Fruit fly (Drosophila melanogaster) whole organism, wandering third instar larva: ENCODE results near the gene CG4570.
A peak's percentile ranks its signal among the peaks of the same experiment; 100 is the strongest.

Experiments
- Abd-B ChIP-seq: fragments of >200 bp; optimal IDR thresholded peaks from 2 replicates; lab custom pipeline; 2017; ENCODE audit warnings: missing biosample characterization, missing genetic modification characterization
- CG9705 ChIP-seq: fragments of 200-800 bp; sonication (Bioruptor generic); optimal IDR thresholded peaks from 2 replicates; lab custom pipeline; 2018; ENCODE audit warnings: missing biosample characterization, mild to moderate bottlenecking, missing genetic modification characterization
- CrebA ChIP-seq: fragments of 200-800 bp; sonication (Bioruptor generic); optimal IDR thresholded peaks from 2 replicates; lab custom pipeline; 2016; ENCODE audit warnings: missing biosample characterization, mild to moderate bottlenecking, missing genetic modification characterization, borderline replicate concordance
- Dfd ChIP-seq: fragments of >200 bp; optimal IDR thresholded peaks from 2 replicates; lab custom pipeline; 2017; ENCODE audit warnings: missing biosample characterization, missing genetic modification characterization
- HLH106 ChIP-seq: fragments of 200-800 bp; optimal IDR thresholded peaks from 3 replicates; lab custom pipeline; 2019; ENCODE audit warnings: missing biosample characterization, mild to moderate bottlenecking, missing genetic modification characterization, moderate library complexity
- Hnf4 ChIP-seq: fragments of 200-800 bp; sonication (Bioruptor generic); optimal IDR thresholded peaks from 2 replicates; lab custom pipeline; 2016; ENCODE audit warnings: missing biosample characterization, mild to moderate bottlenecking, missing genetic modification characterization
- Hr78 ChIP-seq: fragments of >200 bp; optimal IDR thresholded peaks from 2 replicates; lab custom pipeline; 2017; ENCODE audit warnings: missing biosample characterization, missing genetic modification characterization
- Hr83 ChIP-seq: fragments of 200-300 bp; sonication (Bioruptor generic); optimal IDR thresholded peaks from 2 replicates; lab custom pipeline; 2016; ENCODE audit warnings: missing biosample characterization, mild to moderate bottlenecking, missing genetic modification characterization, moderate library complexity; ENCODE audit not compliant: poor library complexity, severe bottlenecking
- Jra ChIP-seq: sonication (Bioruptor generic); optimal IDR thresholded peaks from 2 replicates; lab custom pipeline; 2016; ENCODE audit warnings: missing biosample characterization, missing genetic modification characterization
- Mio ChIP-seq: sonication (Bioruptor generic); optimal IDR thresholded peaks from 2 replicates; lab custom pipeline; 2016; ENCODE audit warnings: missing biosample characterization, missing genetic modification characterization
- N ChIP-seq: fragments of >200 bp; optimal IDR thresholded peaks from 2 replicates; lab custom pipeline; 2018; ENCODE audit warnings: missing biosample characterization, missing external identifiers, missing genetic modification characterization
- OdsH ChIP-seq: fragments of 200-800 bp; sonication (Bioruptor generic); optimal IDR thresholded peaks from 2 replicates; lab custom pipeline; 2016; ENCODE audit warnings: missing biosample characterization, mild to moderate bottlenecking, missing genetic modification characterization
- Rel ChIP-seq, 2 experiments: fragments of 200-800 bp; sonication (Bioruptor generic) in 1 of 2; optimal IDR thresholded peaks; 2 replicates in 1 of 2; 3 replicates in 1 of 2; lab custom pipeline; 2016 to 2019; ENCODE audit warnings: mild to moderate bottlenecking in 2 of 2, missing biosample characterization in 2 of 2, missing genetic modification characterization in 2 of 2, moderate library complexity in 1 of 2
- Sp1 ChIP-seq: fragments of 200-800 bp; sonication (Bioruptor generic); optimal IDR thresholded peaks from 3 replicates; lab custom pipeline; 2019; ENCODE audit warnings: missing biosample characterization, mild to moderate bottlenecking, missing genetic modification characterization, moderate library complexity
- Vsx2 ChIP-seq: fragments of 200-300, 225-300 bp; sonication (Bioruptor generic); optimal IDR thresholded peaks from 2 replicates; lab custom pipeline; 2018; ENCODE audit warnings: missing biosample characterization, missing genetic modification characterization; ENCODE audit not compliant: partially characterized antibody
- br ChIP-seq: fragments of 200-800 bp; sonication (Bioruptor generic); optimal IDR thresholded peaks from 2 replicates; lab custom pipeline; 2016; ENCODE audit warnings: missing biosample characterization, missing genetic modification characterization
- brk ChIP-seq: fragments of 200-800 bp; sonication (Bioruptor generic); optimal IDR thresholded peaks from 2 replicates; lab custom pipeline; 2016; ENCODE audit warnings: missing biosample characterization, mild to moderate bottlenecking, missing genetic modification characterization
- dl ChIP-seq, 2 experiments: fragments of 175-275, 200-275 bp in 1 of 2; fragments of 200-275 bp in 1 of 2; sonication (Bioruptor generic); optimal IDR thresholded peaks; lab custom pipeline; 2018; ENCODE audit warnings: mild to moderate bottlenecking in 2 of 2, missing biosample characterization in 2 of 2, missing genetic modification characterization in 2 of 2, moderate library complexity in 2 of 2; ENCODE audit not compliant: partially characterized antibody in 2 of 2, insufficient read depth in 1 of 2
- dmrt93B ChIP-seq: fragments of 200-800 bp; sonication (Bioruptor generic); optimal IDR thresholded peaks from 2 replicates; lab custom pipeline; 2018; ENCODE audit warnings: missing biosample characterization, mild to moderate bottlenecking, missing genetic modification characterization
- dsf ChIP-seq: sonication (Bioruptor generic); optimal IDR thresholded peaks from 2 replicates; lab custom pipeline; 2016; ENCODE audit warnings: missing biosample characterization, missing genetic modification characterization, borderline replicate concordance
- ey ChIP-seq: fragments of 200-800 bp; sonication (Bioruptor generic); optimal IDR thresholded peaks from 2 replicates; lab custom pipeline; 2016; ENCODE audit warnings: missing biosample characterization, missing genetic modification characterization
- foxo ChIP-seq, 2 experiments: fragments of 200-800 bp; sonication (Bioruptor generic); optimal IDR thresholded peaks; 2 replicates in 1 of 2; 3 replicates in 1 of 2; lab custom pipeline; 2016 to 2017; ENCODE audit warnings: missing biosample characterization in 2 of 2, missing genetic modification characterization in 2 of 2
- fru ChIP-seq: fragments of 200-800 bp; sonication (Bioruptor generic); optimal IDR thresholded peaks from 3 replicates; lab custom pipeline; 2016; ENCODE audit warnings: missing biosample characterization, mild to moderate bottlenecking, missing genetic modification characterization
- h ChIP-seq: fragments of 200-800 bp; sonication (Bioruptor generic); optimal IDR thresholded peaks from 3 replicates; lab custom pipeline; 2016; ENCODE audit warnings: missing biosample characterization, mild to moderate bottlenecking, missing genetic modification characterization
- jim ChIP-seq: fragments of 175-275, 200-325 bp; sonication (Bioruptor generic); optimal IDR thresholded peaks from 2 replicates; lab custom pipeline; 2016; ENCODE audit warnings: missing biosample characterization, mild to moderate bottlenecking, missing genetic modification characterization
- lola ChIP-seq: fragments of >200 bp; optimal IDR thresholded peaks from 2 replicates; lab custom pipeline; 2017; ENCODE audit warnings: missing biosample characterization, missing genetic modification characterization
- pan ChIP-seq: fragments of >200 bp; optimal IDR thresholded peaks from 2 replicates; lab custom pipeline; 2017
- psq ChIP-seq: fragments of 200-800 bp; sonication (Bioruptor generic); optimal IDR thresholded peaks from 3 replicates; lab custom pipeline; 2017; ENCODE audit warnings: missing biosample characterization, mild to moderate bottlenecking, missing genetic modification characterization, moderate library complexity
- rgr ChIP-seq: fragments of 200-800 bp; sonication (Bioruptor generic); optimal IDR thresholded peaks from 3 replicates; lab custom pipeline; 2016; ENCODE audit warnings: missing biosample characterization, mild to moderate bottlenecking, missing genetic modification characterization
- sage ChIP-seq: fragments of 200-800 bp; sonication (Bioruptor generic); optimal IDR thresholded peaks from 2 replicates; lab custom pipeline; 2016; ENCODE audit warnings: missing biosample characterization, mild to moderate bottlenecking, missing genetic modification characterization
- sv ChIP-seq: fragments of 200-800 bp; sonication (Bioruptor generic); optimal IDR thresholded peaks from 3 replicates; lab custom pipeline; 2016; ENCODE audit warnings: missing biosample characterization, missing genetic modification characterization
- tai ChIP-seq: sonication (Bioruptor generic); optimal IDR thresholded peaks from 2 replicates; lab custom pipeline; 2016; ENCODE audit warnings: missing biosample characterization, missing genetic modification characterization
- woc ChIP-seq: sonication (Bioruptor generic); optimal IDR thresholded peaks from 2 replicates; lab custom pipeline; 2016; ENCODE audit warnings: missing biosample characterization, mild to moderate bottlenecking, missing genetic modification characterization

Gene CG4570

DNA sequence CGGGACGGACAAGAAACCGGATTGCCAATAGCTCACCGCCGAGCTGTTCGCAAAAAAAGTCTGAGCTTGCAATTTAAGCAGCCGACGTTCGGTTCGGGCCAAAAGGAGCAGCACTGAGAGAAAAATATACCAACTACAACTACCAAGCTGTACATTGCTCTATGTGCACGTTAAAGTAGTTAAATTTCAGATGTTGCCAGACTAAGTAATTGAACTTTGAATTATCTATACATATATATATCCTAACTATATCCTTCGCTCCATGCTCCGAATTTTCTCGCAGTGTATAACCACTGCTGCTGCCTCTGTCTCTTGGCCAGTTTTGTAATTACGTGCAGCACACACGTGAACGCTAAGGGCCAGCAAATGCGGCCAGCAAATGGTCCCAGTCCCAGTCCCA, 21.7 kb upstream of the CG4570 start (continued):
- peak; percentile 95 for TF ChIP-seq rgr (GFP tag; lab: Kevin White, UChicago)
- TF ChIP-seq dmrt93B (GFP tag; lab: Kevin White, UChicago): peak; percentile 89
- peak; percentile 96 for TF ChIP-seq fru
- TF ChIP-seq Sp1: peak; percentile 97
- TF ChIP-seq dsf (GFP tag; lab: Kevin White, UChicago): peak; percentile 57
- TF ChIP-seq Rel (GFP tag; optimal IDR thresholded peaks at IDR 0.05; lab: Kevin White, UChicago): peak; percentile 90
- TF ChIP-seq Rel (tag; optimal IDR thresholded peaks at IDR 0.05; lab: Kevin White, UChicago): peak; percentile 70
- peak; percentile 79 for TF ChIP-seq Jra (GFP tag; lab: Kevin White, UChicago)
- peak; percentile 94 for TF ChIP-seq br (GFP tag; lab: Kevin White, UChicago)

DNA sequence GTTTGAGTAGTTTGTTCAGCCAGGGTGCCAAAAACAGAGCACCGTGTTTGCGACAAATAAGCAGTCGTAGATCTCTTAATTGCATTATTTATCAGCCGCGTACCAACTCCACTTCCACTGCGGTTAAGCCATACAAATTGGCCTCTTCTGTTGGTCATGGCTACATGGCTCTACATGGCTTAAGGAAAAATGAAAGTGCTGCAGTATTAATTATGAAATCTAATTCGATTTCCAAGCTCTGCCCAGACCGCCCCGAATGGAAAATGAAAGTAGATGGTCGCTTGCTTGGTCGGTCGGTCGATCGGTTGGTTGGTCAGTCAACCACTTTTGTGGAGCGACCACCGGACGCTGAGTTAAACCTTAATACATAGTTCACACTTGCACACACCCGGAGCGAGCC, 19.7 kb upstream of the CG4570 start:
- no peak for TF ChIP-seq dl (GFP tag; optimal IDR thresholded peaks at IDR 0.05; lab: Kevin White, UChicago; ENCODE audit: insufficient read depth in 1 of 2, partially characterized antibody in 2 of 2)
- TF ChIP-seq Mio: no peak
- TF ChIP-seq Hr83 (GFP tag; lab: Kevin White, UChicago): no peak
- no peak for TF ChIP-seq Hr78
- TF ChIP-seq h: no peak
- TF ChIP-seq N (GFP tag; lab: Kevin White, UChicago): no peak
- no peak for TF ChIP-seq jim
- no peak for TF ChIP-seq Jra (GFP tag; lab: Kevin White, UChicago)
- no peak for TF ChIP-seq psq (GFP tag; lab: Kevin White, UChicago)
- no peak for TF ChIP-seq Dfd (GFP tag; lab: Kevin White, UChicago)
- TF ChIP-seq HLH106 (tag; lab: Kevin White, UChicago): no peak
- no peak for TF ChIP-seq dsf (GFP tag; lab: Kevin White, UChicago)
- no peak for TF ChIP-seq Vsx2 (GFP tag; lab: Kevin White, UChicago)
- TF ChIP-seq Abd-B (GFP tag; lab: Kevin White, UChicago): no peak
- no peak for TF ChIP-seq CrebA
- TF ChIP-seq brk (GFP tag; lab: Kevin White, UChicago): no peak
- no peak for TF ChIP-seq ey
- no peak for TF ChIP-seq foxo (GFP tag; optimal IDR thresholded peaks at IDR 0.05; lab: Kevin White, UChicago)
- TF ChIP-seq, all 38 proteins: peak for 0

DNA sequence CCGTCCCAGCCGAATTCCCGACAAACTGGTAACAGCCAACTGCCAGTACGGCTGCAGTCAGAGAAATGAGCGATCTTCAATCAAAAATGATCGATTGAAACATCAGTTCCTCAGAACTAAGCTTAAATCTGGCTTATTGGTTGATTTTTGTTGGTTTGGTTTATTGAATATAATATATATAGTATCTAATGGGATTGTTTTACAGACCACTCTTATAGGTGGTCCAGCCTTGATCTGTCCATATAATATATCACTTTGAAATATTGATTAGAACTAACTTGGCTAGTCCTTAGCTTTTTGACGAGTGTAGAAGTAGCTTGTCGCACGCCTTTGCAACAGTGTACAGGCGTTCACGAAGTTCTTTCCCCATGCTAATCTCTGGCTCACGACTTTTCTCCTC, 14.2 kb upstream of the CG4570 start:
- TF ChIP-seq dmrt93B (GFP tag; lab: Kevin White, UChicago) (no peak), HLH106 (tag; lab: Kevin White, UChicago) (peak; percentile 19), OdsH (peak; percentile 13), Jra (GFP tag; lab: Kevin White, UChicago) (no peak), h (peak; percentile 25), Sp1 (peak; percentile 17), foxo (GFP tag; optimal IDR thresholded peaks at IDR 0.05; lab: Kevin White, UChicago) (peak in 1 of 2 experiments; percentile 12)

DNA sequence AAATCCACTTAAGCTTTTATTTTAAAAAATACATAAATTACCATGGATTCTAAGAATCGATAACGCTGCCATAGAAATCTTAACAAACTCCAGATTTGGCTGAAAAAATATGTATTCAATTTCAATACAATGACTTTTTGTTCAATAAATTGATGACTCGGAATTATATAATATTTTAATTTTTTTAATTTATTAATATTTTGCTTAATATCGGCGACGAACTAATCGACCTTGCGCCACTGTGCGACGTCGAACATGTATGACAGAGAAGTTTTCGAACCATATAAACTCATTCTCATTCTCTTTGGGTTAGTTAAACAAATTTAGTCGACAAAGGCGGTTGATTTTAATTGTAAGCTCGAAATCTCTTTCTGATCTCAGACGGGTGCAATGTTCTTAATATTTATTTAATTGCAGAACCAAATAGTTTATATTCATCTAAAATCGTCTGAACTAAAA, 7.1 kb upstream of the CG4570 start, which contains the start of gene CG42394:
Gene CG42394 (plus strand): TSS at position 311 of the 459 bp plus-strand sequence.
- TF ChIP-seq h (peak; percentile 90), Jra (GFP tag; lab: Kevin White, UChicago) (no peak), Hr83 (GFP tag; lab: Kevin White, UChicago) (peak; percentile 66), Dfd (GFP tag; lab: Kevin White, UChicago) (no peak), OdsH (peak; percentile 88), N (GFP tag; lab: Kevin White, UChicago) (no peak), Rel (GFP tag; optimal IDR thresholded peaks at IDR 0.05; lab: Kevin White, UChicago) (peak; percentile 77), Rel (tag; optimal IDR thresholded peaks at IDR 0.05; lab: Kevin White, UChicago) (peak; percentile 55), Sp1 (peak; percentile 92), psq (GFP tag; lab: Kevin White, UChicago) (peak; percentile 81), br (GFP tag; lab: Kevin White, UChicago) (peak; percentile 72), CG9705 (GFP tag; lab: Kevin White, UChicago) (peak; percentile 70), rgr (GFP tag; lab: Kevin White, UChicago) (peak; percentile 90), CrebA (no peak), foxo (GFP tag; optimal IDR thresholded peaks at IDR 0.05; lab: Kevin White, UChicago) (peak in 1 of 2 experiments; percentile 93), pan (lab: Kevin White, UChicago) (no peak), tai (GFP tag; lab: Kevin White, UChicago) (no peak), HLH106 (tag; lab: Kevin White, UChicago) (peak; percentile 93), lola (GFP tag; lab: Kevin White, UChicago) (no peak), Hnf4 (GFP tag; lab: Kevin White, UChicago) (peak; percentile 68), fru (peak; percentile 90), Hr78 (no peak), ey (peak; percentile 70), sv (GFP tag; lab: Kevin White, UChicago) (peak; percentile 87), Vsx2 (GFP tag; lab: Kevin White, UChicago) (no peak), woc (GFP tag; lab: Kevin White, UChicago) (peak; percentile 58), sage (GFP tag; lab: Kevin White, UChicago) (peak; percentile 83), dmrt93B (GFP tag; lab: Kevin White, UChicago) (peak; percentile 87), brk (GFP tag; lab: Kevin White, UChicago) (peak; percentile 77), Abd-B (GFP tag; lab: Kevin White, UChicago) (no peak)
